Fruit fly (Drosophila melanogaster): ENCODE measurements around the gene CG14298.

CG14298 gene

dm6 chr3R:18849148-18849547, 26.2 kb upstream of the CG14298 start, which contains the start of gene Octalpha2R (continued):
- 0 out of 2 replicates have a peak, but pooled peaks have one; percentile 29 for TF ChIP-seq bowl (GFP tag; IDR thresholded peaks at IDR 0.05)
- TF ChIP-seq dmrt99B (tag; optimal IDR thresholded peaks at IDR 0.05), result no peak
- TF ChIP-seq vnd (GFP tag; IDR thresholded peaks at IDR 0.05; ENCODE audit: partially characterized antibody), result no peak
- TF ChIP-seq chm (GFP tag; IDR thresholded peaks at IDR 0.05), result 0 out of 2 replicates have a peak, but pooled peaks have one; percentile 41
- TF ChIP-seq lmd (GFP tag; IDR thresholded peaks at IDR 0.05), result no peak
- no peak for TF ChIP-seq Neu2 (GFP tag; optimal IDR thresholded peaks at IDR 0.05; ENCODE audit: borderline replicate concordance)
- no peak for TF ChIP-seq ken (GFP tag; IDR thresholded peaks at IDR 0.05)
- 0 out of 2 replicates have a peak, but pooled peaks have one; percentile 26 for TF ChIP-seq sna (GFP tag; IDR thresholded peaks at IDR 0.05; ENCODE audit: partially characterized antibody)
- TF ChIP-seq CG3726 (GFP tag; IDR thresholded peaks at IDR 0.05), result 0 out of 3 replicates have a peak, but pooled peaks have one; percentile 36
- TF ChIP-seq Bgb (GFP tag; IDR thresholded peaks at IDR 0.05; ENCODE audit: partially characterized antibody), result peak; percentile 44; the same call in 1 of the 2 replicates
- TF ChIP-seq CG7987 (GFP tag; optimal IDR thresholded peaks at IDR 0.05), result no peak
- no peak for TF ChIP-seq Side (GFP tag; optimal IDR thresholded peaks at IDR 0.05)
- no peak for TF ChIP-seq toy (GFP tag; IDR thresholded peaks at IDR 0.05)
- TF ChIP-seq CG6765 (GFP tag; optimal IDR thresholded peaks at IDR 0.05), result no peak
- no peak for TF ChIP-seq kay (GFP tag; optimal IDR thresholded peaks at IDR 0.05)
- no peak for TF ChIP-seq tup (GFP tag; optimal IDR thresholded peaks at IDR 0.05)
- TF ChIP-seq CG15696 (tag; optimal IDR thresholded peaks at IDR 0.05), result no peak
- no peak for TF ChIP-seq Ssrp (tag; optimal IDR thresholded peaks at IDR 0.05)
- no peak for TF ChIP-seq stc (GFP tag; IDR thresholded peaks at IDR 0.05)
- TF ChIP-seq CG4360 (GFP tag; IDR thresholded peaks at IDR 0.05), result no peak
- peak; percentile 75 for TF ChIP-seq CG6175 (GFP tag; IDR thresholded peaks at IDR 0.05)
- TF ChIP-seq CG33557 (GFP tag; optimal IDR thresholded peaks at IDR 0.05), result no peak
- TF ChIP-seq ttk (GFP tag; IDR thresholded peaks at IDR 0.05), result no peak
- TF ChIP-seq Ets97D (GFP tag; optimal IDR thresholded peaks at IDR 0.05), result no peak
- TF ChIP-seq CG11247 (GFP tag; IDR thresholded peaks at IDR 0.05), result 0 out of 2 replicates have a peak, but pooled peaks have one; percentile 10
- no peak for TF ChIP-seq Elba2 (GFP tag; optimal IDR thresholded peaks at IDR 0.05)
- no peak for TF ChIP-seq bcd (GFP tag; optimal IDR thresholded peaks at IDR 0.05)
- peak; percentile 68 for TF ChIP-seq Med (GFP tag)
- no peak for TF ChIP-seq CG8388 (GFP tag; optimal IDR thresholded peaks at IDR 0.05)
- TF ChIP-seq CG11696 (GFP tag; IDR thresholded peaks at IDR 0.05), result no peak
- TF ChIP-seq CG30403 (GFP tag; optimal IDR thresholded peaks at IDR 0.05), result no peak
- TF ChIP-seq hth (optimal IDR thresholded peaks at IDR 0.05), result no peak
- TF ChIP-seq PHDP (tag; optimal IDR thresholded peaks at IDR 0.05), result no peak
- peak; percentile 61; the same call in 2 of the 3 replicates for TF ChIP-seq zen2 (GFP tag; IDR thresholded peaks at IDR 0.05; ENCODE audit: partially characterized antibody)
- no peak for TF ChIP-seq GATAe (GFP tag; conservative IDR thresholded peaks at IDR 0.05)
- TF ChIP-seq CG10979 (tag; optimal IDR thresholded peaks at IDR 0.05), result no peak
- no peak for TF ChIP-seq CG6854 (GFP tag; optimal IDR thresholded peaks at IDR 0.05)

dm6 chr3R:18851698-18852097, 23.6 kb upstream of the CG14298 start, which contains the start of gene CG31226:
CG31226 (minus strand) TSS chr3R:18851798.
- TF ChIP-seq Lhr (GFP tag; optimal IDR thresholded peaks at IDR 0.05), result no peak
- no peak for TF ChIP-seq pzg (GFP tag; optimal IDR thresholded peaks at IDR 0.05)
- TF ChIP-seq sr (GFP tag; IDR thresholded peaks at IDR 0.05), result no peak
- no peak for TF ChIP-seq sim (GFP tag; IDR thresholded peaks at IDR 0.05)
- TF ChIP-seq sc (optimal IDR thresholded peaks at IDR 0.05), result no peak
- no peak for TF ChIP-seq sc (GFP tag; optimal IDR thresholded peaks at IDR 0.05)
- TF ChIP-seq org-1 (GFP tag; optimal IDR thresholded peaks at IDR 0.05), result no peak
- no peak for TF ChIP-seq CG15073 (GFP tag; optimal IDR thresholded peaks at IDR 0.05)
- no peak for TF ChIP-seq Drgx (GFP tag; IDR thresholded peaks at IDR 0.05)
- no peak for TF ChIP-seq ttk (GFP tag; IDR thresholded peaks at IDR 0.05)
